Fruit fly (Drosophila melanogaster): ENCODE data around the gene cv-d.

Gene cv-d

DNA sequence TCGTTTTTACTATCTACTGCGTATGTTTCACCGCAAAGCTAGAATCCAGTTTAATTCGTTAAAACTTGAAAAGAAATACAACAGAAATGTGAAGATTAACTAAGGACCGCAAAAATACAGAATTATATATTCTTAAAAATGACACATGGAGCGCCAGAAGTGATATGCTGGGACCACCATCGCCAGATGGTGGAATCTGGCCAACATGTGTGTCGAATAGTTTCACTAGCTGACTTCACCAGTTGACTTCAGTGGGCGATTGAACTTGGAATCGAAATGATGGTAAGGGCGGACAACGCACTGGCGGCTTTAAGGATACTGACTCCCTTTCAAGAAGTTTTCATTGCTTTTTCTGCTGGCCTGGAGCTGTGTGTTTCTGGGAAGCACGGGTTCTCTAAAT lies 51.4 kb downstream of the cv-d start, which contains the start of gene CG9593:
TSS of gene CG9593 (plus strand) at position 270 of the 400 bp plus-strand sequence.
- no peak for TF ChIP-seq D1 (tag; optimal IDR thresholded peaks at IDR 0.05)
- TF ChIP-seq fd96Ca (GFP tag; IDR thresholded peaks at IDR 0.05) = no peak
- TF ChIP-seq CG4496 (GFP tag; IDR thresholded peaks at IDR 0.05) = no peak
- TF ChIP-seq CG15710 (tag; optimal IDR thresholded peaks at IDR 0.05) = no peak
- TF ChIP-seq Pif1A (GFP tag; optimal IDR thresholded peaks at IDR 0.05) = no peak
- TF ChIP-seq CG12605 (GFP tag; IDR thresholded peaks at IDR 0.05) = no peak
- TF ChIP-seq CG32121 (GFP tag; IDR thresholded peaks at IDR 0.05) = no peak
- no peak for TF ChIP-seq gl (tag; optimal IDR thresholded peaks at IDR 0.05)
- no peak for TF ChIP-seq rn (GFP tag; IDR thresholded peaks at IDR 0.05)
- TF ChIP-seq CG8159 (tag; optimal IDR thresholded peaks at IDR 0.05) = no peak
- no peak for TF ChIP-seq Pif1B (GFP tag; optimal IDR thresholded peaks at IDR 0.05)
- no peak for TF ChIP-seq CG8301 (tag; optimal IDR thresholded peaks at IDR 0.05)
- TF ChIP-seq CG9948 (tag; optimal IDR thresholded peaks at IDR 0.05) = no peak
- TF ChIP-seq CG17806 (tag; optimal IDR thresholded peaks at IDR 0.05) = no peak
- no peak for TF ChIP-seq EcR (GFP tag; optimal IDR thresholded peaks at IDR 0.05)
- no peak for TF ChIP-seq CG34367 (tag; optimal IDR thresholded peaks at IDR 0.05)
- TF ChIP-seq Snoo (tag; optimal IDR thresholded peaks at IDR 0.05) = no peak
- no peak for TF ChIP-seq CG13204 (GFP tag; optimal IDR thresholded peaks at IDR 0.05)
- TF ChIP-seq Ets98B (GFP tag; IDR thresholded peaks at IDR 0.05) = no peak
- no peak for TF ChIP-seq CG10348 (GFP tag; IDR thresholded peaks at IDR 0.05)

All from whole organism, pupa.